Fruit fly (Drosophila melanogaster) whole organism, prepupa: Measurements from ENCODE around the gene CG10041.

Source experiments
- CG16779 ChIP-seq: fragments of 200-800 bp; sonication (Bioruptor generic); optimal IDR thresholded peaks from 3 replicates; lab custom pipeline; 2017; ENCODE audit warnings: missing biosample characterization, mild to moderate bottlenecking, missing genetic modification characterization
- CG6163 ChIP-seq: fragments of 200-800 bp; sonication (Bioruptor generic); IDR thresholded peaks from 3 replicates; pipeline ENCODE4 v1.3.6; 2022; ENCODE audit warnings: missing biosample characterization, missing genetic modification characterization
- CG7368 ChIP-seq: fragments of 200-800 bp; sonication (Bioruptor generic); optimal IDR thresholded peaks from 3 replicates; lab custom pipeline; 2016; ENCODE audit warnings: missing biosample characterization, missing genetic modification characterization
- CG9139 ChIP-seq: fragments of 200-800 bp; sonication (Bioruptor generic); optimal IDR thresholded peaks from 3 replicates; lab custom pipeline; 2017; ENCODE audit warnings: missing biosample characterization, mild to moderate bottlenecking, missing genetic modification characterization
- Lpt ChIP-seq: fragments of 200-800 bp; sonication (Bioruptor generic); optimal IDR thresholded peaks from 3 replicates; lab custom pipeline; 2016; ENCODE audit warnings: missing biosample characterization, missing genetic modification characterization
- Sox102F ChIP-seq: fragments of 200-800 bp; sonication (Bioruptor generic); optimal IDR thresholded peaks from 2 replicates; lab custom pipeline; 2016; ENCODE audit warnings: missing biosample characterization, mild to moderate bottlenecking, missing genetic modification characterization
- cyc ChIP-seq: fragments of 200-800 bp; sonication (Bioruptor generic); optimal IDR thresholded peaks from 3 replicates; lab custom pipeline; 2016; ENCODE audit warnings: missing biosample characterization, missing genetic modification characterization
- dsx ChIP-seq: fragments of 200-800 bp; optimal IDR thresholded peaks from 3 replicates; lab custom pipeline; 2019; ENCODE audit warnings: missing biosample characterization, mild to moderate bottlenecking, missing genetic modification characterization, moderate library complexity; ENCODE audit not compliant: poor library complexity, severe bottlenecking
- fd59A ChIP-seq: fragments of 200-800 bp; sonication (Bioruptor generic); optimal IDR thresholded peaks from 2 replicates; lab custom pipeline; 2017; ENCODE audit warnings: missing biosample characterization, mild to moderate bottlenecking, missing genetic modification characterization, missing genetic modification reagents

DNA sequence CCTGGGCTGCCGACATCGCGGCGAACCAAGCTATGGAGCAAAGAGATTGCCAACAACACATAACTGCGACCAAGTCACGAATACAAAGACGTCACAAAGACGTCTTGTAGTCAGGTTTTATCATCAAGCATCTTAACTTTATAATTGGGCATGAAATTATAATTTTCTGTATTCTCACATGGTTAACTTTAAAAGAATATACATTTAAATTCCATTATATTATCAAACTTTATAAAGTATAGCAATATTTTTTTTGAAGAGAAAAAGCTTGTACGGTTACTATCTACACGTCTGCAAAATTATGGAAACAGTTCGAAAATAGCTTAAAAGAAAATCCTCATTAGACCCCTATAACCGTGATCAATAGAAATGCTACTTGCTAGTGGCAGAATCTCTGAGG is at the start of gene CG10041:
- TF ChIP-seq CG16779 (tag; lab: Kevin White, UChicago) (no peak), CG9139 (no peak), CG7368 (GFP tag; lab: Kevin White, UChicago) (no peak), CG6163 (GFP tag; lab: Robert Waterston, UW) (no peak), dsx (GFP tag; lab: Kevin White, UChicago) (no peak), cyc (GFP tag; lab: Kevin White, UChicago) (no peak), Sox102F (GFP tag; lab: Kevin White, UChicago) (no peak), fd59A (GFP tag; lab: Kevin White, UChicago) (no peak), Lpt (GFP tag; lab: Kevin White, UChicago) (no peak)
